Worm (Caenorhabditis elegans): Measurements from ENCODE around the gene mif-4.
A peak's percentile ranks its signal among the peaks of the same experiment; 100 is the strongest.

Gene mif-4

DNA sequence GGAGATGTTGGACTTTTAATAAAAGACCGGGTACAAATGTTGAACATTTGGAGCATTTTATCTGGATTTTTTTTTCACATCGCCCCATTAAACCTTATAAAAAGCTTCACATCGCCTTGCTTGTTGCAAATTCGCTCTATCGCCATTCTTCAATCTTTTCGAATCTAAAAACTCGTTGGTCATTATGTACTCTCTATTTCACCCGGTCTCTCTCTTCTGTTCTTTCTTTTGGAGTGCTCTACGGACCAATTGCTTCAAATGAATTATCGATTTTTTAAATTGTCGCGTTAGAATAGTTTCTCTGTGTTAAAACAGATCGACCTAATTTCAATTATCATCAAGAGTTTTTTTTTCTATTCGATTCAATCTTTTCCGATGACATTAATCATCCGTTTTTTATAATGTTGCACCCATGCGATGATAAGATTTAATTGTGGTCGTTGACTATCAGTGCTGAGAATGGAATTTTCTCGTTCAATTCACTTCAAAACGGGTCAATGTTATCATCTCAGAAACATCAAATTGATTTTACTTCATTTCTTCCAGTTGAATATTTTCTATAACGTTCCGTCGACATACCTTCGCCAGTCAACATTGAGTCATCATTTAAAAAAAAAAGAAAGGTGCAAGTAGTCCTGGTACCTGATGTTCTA, 8.3 kb downstream of the mif-4 start (continued):
- TF ChIP-seq skn-1 (tag; optimal IDR thresholded peaks at IDR 0.05) (no peak), nhr-28 (tag; optimal IDR thresholded peaks at IDR 0.05) (peak; percentile 64), ZK546.5 (tag; optimal IDR thresholded peaks at IDR 0.05) (no peak), pha-4 (GFP tag; IDR thresholded peaks at IDR 0.05) (no peak), pha-4 (tag; optimal IDR thresholded peaks at IDR 0.05) (no peak), fkh-10 (GFP tag; optimal IDR thresholded peaks at IDR 0.05) (no peak), mdl-1 (tag; optimal IDR thresholded peaks at IDR 0.05) (no peak), nhr-6 (tag; optimal IDR thresholded peaks at IDR 0.05) (no peak), nhr-42 (GFP tag; IDR thresholded peaks at IDR 0.05) (no peak), attf-4 (tag; optimal IDR thresholded peaks at IDR 0.05) (no peak), daf-19 (GFP tag; conservative IDR thresholded peaks at IDR 0.05) (no peak), fos-1 (tag; optimal IDR thresholded peaks at IDR 0.05) (no peak), daf-8 (GFP tag; IDR thresholded peaks at IDR 0.05) (no peak), nhr-237 (tag; optimal IDR thresholded peaks at IDR 0.05) (no peak), daf-16 (GFP tag; optimal IDR thresholded peaks at IDR 0.05) (no peak), daf-16 (tag; optimal IDR thresholded peaks at IDR 0.05) (peak; percentile 59), madf-5 (GFP tag; IDR thresholded peaks at IDR 0.05) (no peak), lin-15B (tag; optimal IDR thresholded peaks at IDR 0.05) (no peak), nhr-11 (tag; optimal IDR thresholded peaks at IDR 0.05) (no peak), hlh-11 (tag; optimal IDR thresholded peaks at IDR 0.05) (peak; percentile 46), madf-9 (GFP tag; conservative IDR thresholded peaks at IDR 0.05) (no peak), arid-1 (GFP tag; conservative IDR thresholded peaks at IDR 0.05) (no peak), nhr-10 (tag; optimal IDR thresholded peaks at IDR 0.05) (no peak), lim-7 (GFP tag; IDR thresholded peaks at IDR 0.05) (no peak), nhr-102 (tag; optimal IDR thresholded peaks at IDR 0.05) (no peak), duxl-1 (tag; optimal IDR thresholded peaks at IDR 0.05; ENCODE audit: poor library complexity) (no peak), snpc-1.2 (GFP tag; IDR thresholded peaks at IDR 0.05) (no peak), lin-29 (GFP tag; IDR thresholded peaks at IDR 0.05) (no peak), Y105C5A.15 (GFP tag; IDR thresholded peaks at IDR 0.05) (no peak), aly-2 (tag; optimal IDR thresholded peaks at IDR 0.05) (no peak), mep-1 (tag; optimal IDR thresholded peaks at IDR 0.05) (no peak), zip-2 (tag; optimal IDR thresholded peaks at IDR 0.05) (no peak), Y5F2A.4 (GFP tag; optimal IDR thresholded peaks at IDR 0.05) (no peak), egl-27 (tag; optimal IDR thresholded peaks at IDR 0.05) (no peak), ZK337.2 (GFP tag; IDR thresholded peaks at IDR 0.05) (no peak), mxl-2 (GFP tag; conservative IDR thresholded peaks at IDR 0.05) (no peak), nhr-48 (tag; optimal IDR thresholded peaks at IDR 0.05) (peak; percentile 19), sdz-12 (GFP tag; optimal IDR thresholded peaks at IDR 0.05) (no peak), spr-1 (tag; optimal IDR thresholded peaks at IDR 0.05) (no peak), snpc-4 (tag; optimal IDR thresholded peaks at IDR 0.05) (no peak), lsy-2 (tag; optimal IDR thresholded peaks at IDR 0.05) (peak in 1 of 2 experiments; percentile 59), mes-2 (tag; optimal IDR thresholded peaks at IDR 0.05; ENCODE audit: poor library complexity, severe bottlenecking) (no peak), ceh-82 (tag; optimal IDR thresholded peaks at IDR 0.05) (no peak), unc-39 (tag; optimal IDR thresholded peaks at IDR 0.05) (no peak), cey-2 (tag; optimal IDR thresholded peaks at IDR 0.05; ENCODE audit: borderline replicate concordance, insufficient read depth) (no peak), Y48G9A.11 (GFP tag; IDR thresholded peaks at IDR 0.05) (no peak), T26A8.4 (GFP tag; IDR thresholded peaks at IDR 0.05) (no peak), D1046.2 (GFP tag; IDR thresholded peaks at IDR 0.05) (no peak), aha-1 (tag) (no peak), tag-97 (GFP tag; IDR thresholded peaks at IDR 0.05) (no peak), tra-1 (GFP tag; IDR thresholded peaks at IDR 0.05) (no peak), dmd-9 (GFP tag; IDR thresholded peaks at IDR 0.05) (no peak), dmd-6 (GFP tag; IDR thresholded peaks at IDR 0.05) (peak; percentile 43; the same call in 1 of the 2 replicates)
